Fruit fly (Drosophila melanogaster) whole organism, adult: ENCODE data around the gene Creld.

Source experiments
- CG12768 ChIP-seq: fragments of 200-800 bp; sonication (Bioruptor generic); optimal IDR thresholded peaks from 2 replicates; lab custom pipeline; 2017; ENCODE audit warnings: missing biosample characterization, missing genetic modification characterization, mild to moderate bottlenecking, moderate library complexity, missing genetic modification reagents
- CG1620 ChIP-seq: fragments of 200-800 bp; sonication (Bioruptor generic); optimal IDR thresholded peaks from 2 replicates; lab custom pipeline; 2016; ENCODE audit warnings: missing biosample characterization, missing genetic modification characterization
- CG5204 ChIP-seq: fragments of 200-800 bp; sonication (Bioruptor generic); optimal IDR thresholded peaks from 2 replicates; lab custom pipeline; 2016; ENCODE audit warnings: missing biosample characterization, missing genetic modification characterization
- CG7101 ChIP-seq: fragments of 200-800 bp; sonication (Bioruptor generic); optimal IDR thresholded peaks from 2 replicates; lab custom pipeline; 2018; ENCODE audit warnings: missing biosample characterization, mild to moderate bottlenecking, missing genetic modification characterization, moderate library complexity
- Clk ChIP-seq: fragments of 200-800 bp; sonication (Bioruptor generic); optimal IDR thresholded peaks from 2 replicates; lab custom pipeline; 2017; ENCODE audit warnings: missing biosample characterization, missing genetic modification characterization
- Crg-1 ChIP-seq: fragments of 200-800 bp; sonication (Bioruptor generic); optimal IDR thresholded peaks from 2 replicates; lab custom pipeline; 2016; ENCODE audit warnings: missing biosample characterization, missing genetic modification characterization
- Hr96 ChIP-seq: fragments of 200-800 bp; sonication (Bioruptor generic); optimal IDR thresholded peaks from 2 replicates; lab custom pipeline; 2016; ENCODE audit warnings: missing biosample characterization, missing genetic modification characterization
- bab1 ChIP-seq: fragments of 200-800 bp; sonication (Bioruptor generic); optimal IDR thresholded peaks from 3 replicates; lab custom pipeline; 2019; ENCODE audit warnings: missing biosample characterization, mild to moderate bottlenecking, missing genetic modification characterization, moderate library complexity
- cnc ChIP-seq, 2 experiments: fragments of >200 bp; optimal IDR thresholded peaks; 2 replicates each; lab custom pipeline; 2017
- ovo ChIP-seq: fragments of 200-800 bp; sonication (Bioruptor generic); optimal IDR thresholded peaks from 2 replicates; lab custom pipeline; 2016; ENCODE audit warnings: missing biosample characterization, missing genetic modification characterization
- toe ChIP-seq: fragments of 200-800 bp; sonication (Bioruptor generic); optimal IDR thresholded peaks from 2 replicates; lab custom pipeline; 2016; ENCODE audit warnings: missing biosample characterization, missing genetic modification characterization

- TF ChIP-seq toe (no peak), Clk (GFP tag; lab: Kevin White, UChicago) (no peak), CG1620 (no peak), Hr96 (GFP tag; lab: Kevin White, UChicago) (no peak), bab1 (GFP tag; lab: Kevin White, UChicago) (no peak), ovo (GFP tag; lab: Kevin White, UChicago) (no peak), Crg-1 (GFP tag; lab: Kevin White, UChicago) (no peak), cnc (optimal IDR thresholded peaks at IDR 0.05; lab: Kevin White, UChicago) (no peak), CG7101 (tag; lab: Kevin White, UChicago) (no peak), CG12768 (GFP tag; lab: Kevin White, UChicago) (no peak), CG5204 (GFP tag; lab: Kevin White, UChicago) (no peak)
Observed at dm6 chr2L:91333-91732, 10.8 kb upstream of the Creld start.
